Fruit fly (Drosophila melanogaster) whole organism, embryonic: ENCODE measurements around the gene CG42536.

ENCODE experiments used
- CG12299 ChIP-seq: fragments of 200-800 bp; sonication (Bioruptor generic); optimal IDR thresholded peaks from 2 replicates; lab custom pipeline; 2018; ENCODE audit warnings: missing biosample characterization, mild to moderate bottlenecking, missing genetic modification characterization
- CG18764 ChIP-seq: fragments of 200-800 bp; sonication (Bioruptor generic); optimal IDR thresholded peaks from 3 replicates; lab custom pipeline; 2016; ENCODE audit warnings: missing biosample characterization, missing genetic modification characterization
- CG30020 ChIP-seq: fragments of 200-800 bp; optimal IDR thresholded peaks from 2 replicates; lab custom pipeline; 2019; ENCODE audit warnings: missing biosample characterization, mild to moderate bottlenecking, missing genetic modification characterization, moderate library complexity
- CG3726 ChIP-seq: fragments of 200-800 bp; sonication (Bioruptor generic); IDR thresholded peaks from 3 replicates; pipeline ENCODE4, ENCODE4 v1.3.6; 2022; ENCODE audit warnings: missing biosample characterization, missing genetic modification characterization
- CG6175 ChIP-seq: fragments of 200-800 bp; sonication (Bioruptor generic); IDR thresholded peaks from 3 replicates; pipeline ENCODE4 v1.3.6; 2022; ENCODE audit warnings: missing biosample characterization, missing genetic modification characterization
- CG8388 ChIP-seq: fragments of 200-800 bp; sonication (Bioruptor generic); optimal IDR thresholded peaks from 2 replicates; lab custom pipeline; 2019; ENCODE audit warnings: missing biosample characterization, mild to moderate bottlenecking, missing genetic modification characterization, moderate library complexity
- Dad ChIP-seq: fragments of 200-800 bp; sonication (Bioruptor generic); optimal IDR thresholded peaks from 3 replicates; lab custom pipeline; 2016; ENCODE audit warnings: missing biosample characterization, missing genetic modification characterization
- shn ChIP-seq: fragments of 200-800 bp; sonication (Bioruptor generic); optimal IDR thresholded peaks from 3 replicates; lab custom pipeline; 2016; ENCODE audit warnings: missing biosample characterization, missing genetic modification characterization

DNA sequence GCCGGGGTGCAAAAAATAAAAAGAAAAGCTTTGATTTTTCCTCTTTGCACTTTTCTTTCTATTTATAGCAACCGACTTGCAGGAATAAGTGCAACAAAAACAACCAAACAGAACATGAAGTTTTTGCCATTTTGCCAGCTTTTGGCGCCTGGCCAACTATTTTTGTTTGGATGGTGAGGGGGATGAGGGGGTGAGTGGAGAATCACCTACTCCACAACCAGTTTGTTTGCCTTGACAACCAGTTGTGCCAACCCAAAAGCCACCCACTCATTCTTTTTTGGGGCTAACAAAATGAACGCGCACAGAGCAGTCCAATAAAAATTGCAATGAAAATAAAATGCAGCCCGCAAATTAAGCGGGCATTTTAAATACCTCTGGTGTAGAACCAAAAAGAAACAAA is 27.4 kb upstream of the CG42536 start:
- TF ChIP-seq CG6175 (GFP tag; lab: Robert Waterston, UW) = no peak
- TF ChIP-seq CG30020 (tag; lab: Kevin White, UChicago) = no peak
- TF ChIP-seq shn (GFP tag; lab: Kevin White, UChicago) = no peak
- TF ChIP-seq CG12299 (tag; lab: Kevin White, UChicago) = no peak
- TF ChIP-seq Dad (GFP tag; lab: Kevin White, UChicago) = no peak
- no peak for TF ChIP-seq CG3726
- TF ChIP-seq CG8388 (GFP tag; lab: Kevin White, UChicago) = no peak
- TF ChIP-seq CG18764 (GFP tag; lab: Kevin White, UChicago) = no peak
